Fruit fly (Drosophila melanogaster): ENCODE data around the gene CG32683.
A peak's percentile ranks its signal among the peaks of the same experiment; 100 is the strongest.

Gene CG32683

dm6 chrX:10486144-10487030 is 31.7 kb upstream of the CG32683 start (continued):
- TF ChIP-seq CG6683 (GFP tag; optimal IDR thresholded peaks at IDR 0.05) (peak; percentile 21), Lhr (GFP tag; optimal IDR thresholded peaks at IDR 0.05) (no peak), Spps (tag; optimal IDR thresholded peaks at IDR 0.05) (no peak), Adf1 (GFP tag; IDR thresholded peaks at IDR 0.05) (peak; percentile 54), Sox100B (GFP tag; optimal IDR thresholded peaks at IDR 0.05) (peak; percentile 62), grau (tag; optimal IDR thresholded peaks at IDR 0.05) (peak; percentile 74), Fer2 (tag; optimal IDR thresholded peaks at IDR 0.05) (peak; percentile 25), CG4282 (GFP tag; optimal IDR thresholded peaks at IDR 0.05) (no peak), CG3847 (GFP tag; IDR thresholded peaks at IDR 0.05) (peak; percentile 64), CG17359 (tag; optimal IDR thresholded peaks at IDR 0.05) (peak; percentile 59), wek (GFP tag; optimal IDR thresholded peaks at IDR 0.05) (peak; percentile 4), maf-S (GFP tag; optimal IDR thresholded peaks at IDR 0.05) (no peak), Hr3 (GFP tag; optimal IDR thresholded peaks at IDR 0.05) (peak; percentile 22), H2.0 (GFP tag; IDR thresholded peaks at IDR 0.05) (peak; percentile 45; the same call in 1 of the 2 replicates), CG3407 (GFP tag; optimal IDR thresholded peaks at IDR 0.05) (no peak), sim (GFP tag; IDR thresholded peaks at IDR 0.05) (no peak), ap (GFP tag; IDR thresholded peaks at IDR 0.05) (no peak), Elba2 (GFP tag; optimal IDR thresholded peaks at IDR 0.05) (no peak), CG33557 (GFP tag; optimal IDR thresholded peaks at IDR 0.05) (no peak), lov (optimal IDR thresholded peaks at IDR 0.05) (no peak), lov (GFP tag; IDR thresholded peaks at IDR 0.05) (no peak), Nf-YA (GFP tag; IDR thresholded peaks at IDR 0.05) (no peak), CG7556 (GFP tag; optimal IDR thresholded peaks at IDR 0.05) (peak; percentile 72), CG10979 (tag; optimal IDR thresholded peaks at IDR 0.05) (peak; percentile 29), ro (GFP tag; IDR thresholded peaks at IDR 0.05) (no peak), vnd (GFP tag; IDR thresholded peaks at IDR 0.05; ENCODE audit: partially characterized antibody) (no peak), klu (GFP tag; IDR thresholded peaks at IDR 0.05) (0 out of 2 replicates have a peak, but pooled peaks have one; percentile 37), Awh (GFP tag; IDR thresholded peaks at IDR 0.05) (no peak), CkIIα-i1 (GFP tag; IDR thresholded peaks at IDR 0.05) (no peak), CG7963 (GFP tag; IDR thresholded peaks at IDR 0.05; ENCODE audit: partially characterized antibody) (no peak), CG13287 (GFP tag; IDR thresholded peaks at IDR 0.05; ENCODE audit: partially characterized antibody) (0 out of 2 replicates have a peak, but pooled peaks have one; percentile 23), CG10565 (GFP tag; optimal IDR thresholded peaks at IDR 0.05) (no peak), disco-r (GFP tag; optimal IDR thresholded peaks at IDR 0.05) (no peak), ham (GFP tag; IDR thresholded peaks at IDR 0.05) (no peak), CG4617 (GFP tag; optimal IDR thresholded peaks at IDR 0.05; ENCODE audit: borderline replicate concordance) (no peak), CTCF (GFP tag; optimal IDR thresholded peaks at IDR 0.05) (peak; percentile 25), Sin3A (optimal IDR thresholded peaks at IDR 0.05) (no peak), schlank (tag; optimal IDR thresholded peaks at IDR 0.05) (peak; percentile 65), shn (GFP tag; optimal IDR thresholded peaks at IDR 0.05) (peak; percentile 52), unpg (GFP tag; optimal IDR thresholded peaks at IDR 0.05) (peak; percentile 62), zfh1 (GFP tag; IDR thresholded peaks at IDR 0.05) (no peak), ab (GFP tag; optimal IDR thresholded peaks at IDR 0.05) (no peak), Aef1 (GFP tag; IDR thresholded peaks at IDR 0.05) (peak; percentile 39; the same call in 2 of the 3 replicates), oc (tag; optimal IDR thresholded peaks at IDR 0.05) (no peak), mirr (GFP tag; optimal IDR thresholded peaks at IDR 0.05) (peak; percentile 71), CG10431 (GFP tag; optimal IDR thresholded peaks at IDR 0.05) (no peak), peb (GFP tag; IDR thresholded peaks at IDR 0.05) (no peak), bab2 (GFP tag; optimal IDR thresholded peaks at IDR 0.05) (peak; percentile 50), Six4 (GFP tag; optimal IDR thresholded peaks at IDR 0.05) (peak; percentile 20), fu2 (GFP tag; optimal IDR thresholded peaks at IDR 0.05) (no peak)

Data from whole organism, embryonic.